Fruit fly (Drosophila melanogaster) Kc167 (cell line): ENCODE data around the gene wgn.

Experiments
- psq ChIP-seq: fragments of >200 bp; optimal IDR thresholded peaks from 2 replicates; lab custom pipeline; 2017; ENCODE audit warnings: missing external identifiers
- ttk ChIP-seq: sonication (Bioruptor generic); optimal IDR thresholded peaks from 2 replicates; lab custom pipeline; 2017; ENCODE audit warnings: missing external identifiers

DNA sequence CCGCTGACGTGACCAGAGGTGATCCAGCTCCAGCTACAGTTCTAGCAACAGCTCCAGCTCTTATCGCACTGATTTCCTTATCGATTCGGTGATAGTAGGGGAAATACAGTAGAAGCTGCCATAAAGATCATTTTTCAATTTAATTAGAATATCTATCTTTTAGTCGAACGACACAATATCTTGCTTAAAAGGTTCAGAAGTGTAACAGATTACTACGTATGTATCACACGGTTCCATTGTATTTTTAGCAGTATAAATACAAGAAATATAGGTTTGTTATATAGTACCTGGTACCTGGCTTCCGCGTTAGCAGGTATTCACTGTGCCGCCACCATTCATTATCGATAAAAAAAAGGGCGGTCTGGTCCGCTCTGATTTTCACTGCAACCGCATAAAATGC, 10.2 kb upstream of the wgn start:
- TF ChIP-seq psq (lab: Kevin White, UChicago): no peak
- no peak for TF ChIP-seq ttk (lab: Kevin White, UChicago)
